Fruit fly (Drosophila melanogaster): Measurements from ENCODE around the gene chinmo.
A peak's percentile ranks its signal among the peaks of the same experiment; 100 is the strongest.

The chinmo gene

dm6 chr2L:1648677-1649078, 2.4 kb upstream of the chinmo start (continued):
- TF ChIP-seq Abd-B (GFP tag; optimal IDR thresholded peaks at IDR 0.05) (no peak), pho (GFP tag; optimal IDR thresholded peaks at IDR 0.05) (no peak), CG18764 (GFP tag; optimal IDR thresholded peaks at IDR 0.05) (peak; percentile 89), CG1792 (GFP tag; optimal IDR thresholded peaks at IDR 0.05) (peak; percentile 91), CG18262 (tag; optimal IDR thresholded peaks at IDR 0.05) (peak; percentile 20), lbe (GFP tag; optimal IDR thresholded peaks at IDR 0.05) (no peak), run (tag; optimal IDR thresholded peaks at IDR 0.05) (peak; percentile 81), CG7745 (tag; optimal IDR thresholded peaks at IDR 0.05) (no peak), fru (optimal IDR thresholded peaks at IDR 0.05) (no peak), emc (GFP tag; optimal IDR thresholded peaks at IDR 0.05) (peak; percentile 45), CG13624 (GFP tag; optimal IDR thresholded peaks at IDR 0.05) (peak; percentile 69), prd (optimal IDR thresholded peaks at IDR 0.05) (no peak), prd (GFP tag; IDR thresholded peaks at IDR 0.05) (peak; percentile 48; the same call in 2 of the 3 replicates), sqz (GFP tag; optimal IDR thresholded peaks at IDR 0.05) (peak; percentile 89), gro (GFP tag; optimal IDR thresholded peaks at IDR 0.05) (peak; percentile 12), CG8281 (tag; optimal IDR thresholded peaks at IDR 0.05) (peak; percentile 75), CG3163 (GFP tag; optimal IDR thresholded peaks at IDR 0.05) (peak; percentile 53), wor (GFP tag; IDR thresholded peaks at IDR 0.05) (peak; percentile 30), Ptx1 (GFP tag; IDR thresholded peaks at IDR 0.05) (no peak; the same call in 1 of the 2 replicates), BtbVII (GFP tag; optimal IDR thresholded peaks at IDR 0.05) (peak; percentile 71), CG34224 (GFP tag; IDR thresholded peaks at IDR 0.05; ENCODE audit: partially characterized antibody) (no peak), PHDP (tag; optimal IDR thresholded peaks at IDR 0.05) (peak; percentile 89), da (GFP tag; optimal IDR thresholded peaks at IDR 0.05) (peak; percentile 55), Hsf (GFP tag; optimal IDR thresholded peaks at IDR 0.05) (peak; percentile 63), croc (GFP tag; conservative IDR thresholded peaks at IDR 0.05) (peak; percentile 14; the same call in 1 of the 3 replicates), cas (GFP tag; IDR thresholded peaks at IDR 0.05) (no peak), CG6272 (GFP tag; IDR thresholded peaks at IDR 0.05) (no peak), CG16815 (GFP tag; optimal IDR thresholded peaks at IDR 0.05) (no peak), CG16863 (GFP tag; optimal IDR thresholded peaks at IDR 0.05) (peak; percentile 86)

- TF ChIP-seq CG3838 (GFP tag; optimal IDR thresholded peaks at IDR 0.05) (peak; percentile 5), hth (optimal IDR thresholded peaks at IDR 0.05) (no peak), wor (GFP tag; IDR thresholded peaks at IDR 0.05) (peak; percentile 89), ind (GFP tag; optimal IDR thresholded peaks at IDR 0.05) (peak; percentile 88), Bdp1 (GFP tag; optimal IDR thresholded peaks at IDR 0.05) (no peak), Opbp (GFP tag; IDR thresholded peaks at IDR 0.05; ENCODE audit: partially characterized antibody) (peak; percentile 32; the same call in 1 of the 3 replicates), wdn (GFP tag; IDR thresholded peaks at IDR 0.05) (peak; percentile 88), CG32767 (GFP tag; IDR thresholded peaks at IDR 0.05) (peak; percentile 84), CG2678 (tag; optimal IDR thresholded peaks at IDR 0.05) (peak; percentile 99), emc (GFP tag; optimal IDR thresholded peaks at IDR 0.05) (no peak), CG4820 (GFP tag; optimal IDR thresholded peaks at IDR 0.05) (peak; percentile 65), Ravus (GFP tag; IDR thresholded peaks at IDR 0.05) (peak; percentile 63), CG17568 (GFP tag; optimal IDR thresholded peaks at IDR 0.05) (peak; percentile 59), Vsx1 (GFP tag; optimal IDR thresholded peaks at IDR 0.05) (peak; percentile 83), CG12219 (GFP tag; optimal IDR thresholded peaks at IDR 0.05) (peak; percentile 72), dm (GFP tag; optimal IDR thresholded peaks at IDR 0.05) (no peak), CG13894 (tag; optimal IDR thresholded peaks at IDR 0.05) (peak; percentile 88), CG14441 (GFP tag; IDR thresholded peaks at IDR 0.05) (peak; percentile 96), CG4854 (GFP tag; optimal IDR thresholded peaks at IDR 0.05) (peak; percentile 41), Usf (GFP tag; optimal IDR thresholded peaks at IDR 0.05) (peak; percentile 62), CG14860 (GFP tag; IDR thresholded peaks at IDR 0.05; ENCODE audit: partially characterized antibody) (no peak), CoRest (tag; optimal IDR thresholded peaks at IDR 0.05) (peak; percentile 98), CG3065 (GFP tag; optimal IDR thresholded peaks at IDR 0.05) (peak; percentile 66), HLH4C (GFP tag; IDR thresholded peaks at IDR 0.05; ENCODE audit: partially characterized antibody) (no peak), CG11695 (GFP tag; IDR thresholded peaks at IDR 0.05) (peak; percentile 89)
Observed at dm6 chr2L:1649244-1649827, 1.7 kb upstream of the chinmo start.
